Fruit fly (Drosophila melanogaster) whole organism, wandering third instar larva: ENCODE measurements around the gene tal-1A.

Experiments used
- Dfd ChIP-seq: fragments of >200 bp; optimal IDR thresholded peaks from 2 replicates; lab custom pipeline; 2017; ENCODE audit warnings: missing biosample characterization, missing genetic modification characterization
- Dif ChIP-seq: fragments of 200-275, 200-300 bp; sonication (Bioruptor generic); optimal IDR thresholded peaks from 2 replicates; lab custom pipeline; 2018; ENCODE audit warnings: missing biosample characterization, missing genetic modification characterization; ENCODE audit not compliant: partially characterized antibody
- Mio ChIP-seq: sonication (Bioruptor generic); optimal IDR thresholded peaks from 2 replicates; lab custom pipeline; 2016; ENCODE audit warnings: missing biosample characterization, missing genetic modification characterization
- N ChIP-seq: fragments of >200 bp; optimal IDR thresholded peaks from 2 replicates; lab custom pipeline; 2018; ENCODE audit warnings: missing biosample characterization, missing external identifiers, missing genetic modification characterization
- br ChIP-seq: fragments of 200-800 bp; sonication (Bioruptor generic); optimal IDR thresholded peaks from 2 replicates; lab custom pipeline; 2016; ENCODE audit warnings: missing biosample characterization, missing genetic modification characterization
- brk ChIP-seq: fragments of 200-800 bp; sonication (Bioruptor generic); optimal IDR thresholded peaks from 2 replicates; lab custom pipeline; 2016; ENCODE audit warnings: missing biosample characterization, mild to moderate bottlenecking, missing genetic modification characterization
- ey ChIP-seq: fragments of 200-800 bp; sonication (Bioruptor generic); optimal IDR thresholded peaks from 2 replicates; lab custom pipeline; 2016; ENCODE audit warnings: missing biosample characterization, missing genetic modification characterization
- foxo ChIP-seq, 2 experiments: fragments of 200-800 bp; sonication (Bioruptor generic); optimal IDR thresholded peaks; 2 replicates in 1 of 2; 3 replicates in 1 of 2; lab custom pipeline; 2016 to 2017; ENCODE audit warnings: missing biosample characterization in 2 of 2, missing genetic modification characterization in 2 of 2
- sage ChIP-seq: fragments of 200-800 bp; sonication (Bioruptor generic); optimal IDR thresholded peaks from 2 replicates; lab custom pipeline; 2016; ENCODE audit warnings: missing biosample characterization, mild to moderate bottlenecking, missing genetic modification characterization
- sv ChIP-seq: fragments of 200-800 bp; sonication (Bioruptor generic); optimal IDR thresholded peaks from 3 replicates; lab custom pipeline; 2016; ENCODE audit warnings: missing biosample characterization, missing genetic modification characterization
- usp ChIP-seq: fragments of >200 bp; optimal IDR thresholded peaks from 2 replicates; lab custom pipeline; 2017; ENCODE audit warnings: missing biosample characterization, missing genetic modification characterization

DNA sequence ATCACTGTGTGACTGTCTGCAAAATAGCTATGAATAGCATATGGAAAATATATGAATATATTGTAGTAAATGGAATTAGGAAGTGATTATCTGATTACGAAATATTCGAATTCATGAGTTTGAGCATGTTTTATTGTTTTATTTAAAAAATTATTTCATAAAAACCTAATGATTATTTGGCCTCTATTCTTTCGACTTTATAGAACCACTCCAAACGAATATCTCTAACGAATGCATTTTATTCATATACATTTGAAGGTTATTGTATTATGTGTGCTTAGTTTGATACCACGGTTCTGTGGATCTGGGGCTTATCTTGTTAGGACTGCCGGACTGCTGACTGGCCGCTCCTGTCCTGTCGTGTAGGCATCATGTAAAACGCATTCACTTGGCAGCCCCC, 33.0 kb downstream of the tal-1A start:
- TF ChIP-seq br, result peak; percentile 26
- TF ChIP-seq usp, result no peak
- TF ChIP-seq Mio (GFP tag; lab: Kevin White, UChicago), result no peak
- peak; percentile 43 for TF ChIP-seq ey (GFP tag; lab: Kevin White, UChicago)
- TF ChIP-seq sv (GFP tag; lab: Kevin White, UChicago), result no peak
- TF ChIP-seq sage, result no peak
- no peak for TF ChIP-seq Dif (GFP tag; lab: Kevin White, UChicago)
- TF ChIP-seq foxo (GFP tag; optimal IDR thresholded peaks at IDR 0.05; lab: Kevin White, UChicago), result peak in 1 of 2 experiments; percentile 39
- no peak for TF ChIP-seq brk (GFP tag; lab: Kevin White, UChicago)
- TF ChIP-seq N (GFP tag; lab: Kevin White, UChicago), result no peak
- no peak for TF ChIP-seq Dfd (GFP tag; lab: Kevin White, UChicago)
